Worm (Caenorhabditis elegans) whole organism, late embryonic: Measurements from ENCODE around the gene gei-15.

Experiments used
- F13H6.1 ChIP-seq: sonication (generic microtip); optimal IDR thresholded peaks from 2 replicates; lab custom pipeline; 2016; ENCODE audit warnings: missing genetic modification characterization, missing compliant biosample characterization
- K02D7.2 ChIP-seq: sonication (generic microtip); optimal IDR thresholded peaks from 2 replicates; lab custom pipeline; 2017; ENCODE audit warnings: mild to moderate bottlenecking, missing genetic modification characterization, missing compliant biosample characterization
- Y22D7AL.16 ChIP-seq: sonication (generic microtip); optimal IDR thresholded peaks from 2 replicates; lab custom pipeline; 2016; ENCODE audit warnings: missing genetic modification characterization, missing compliant biosample characterization
- ceh-14 ChIP-seq: sonication (generic microtip); optimal IDR thresholded peaks from 2 replicates; lab custom pipeline; 2016; ENCODE audit warnings: missing genotype, missing genetic modification characterization, missing compliant biosample characterization
- ceh-18 ChIP-seq: sonication (generic microtip); optimal IDR thresholded peaks from 2 replicates; lab custom pipeline; 2016; ENCODE audit warnings: missing genetic modification characterization, missing compliant biosample characterization
- ceh-2 ChIP-seq: sonication (generic microtip); optimal IDR thresholded peaks from 2 replicates; lab custom pipeline; 2016; ENCODE audit warnings: missing genotype, missing genetic modification characterization, missing compliant biosample characterization
- ceh-24 ChIP-seq: sonication (generic microtip); optimal IDR thresholded peaks from 2 replicates; lab custom pipeline; 2016; ENCODE audit warnings: mild to moderate bottlenecking, missing genetic modification characterization, missing compliant biosample characterization
- ceh-31 ChIP-seq: sonication (generic microtip); optimal IDR thresholded peaks from 2 replicates; lab custom pipeline; 2016; ENCODE audit warnings: missing genetic modification characterization, missing compliant biosample characterization
- ceh-34 ChIP-seq: sonication (generic microtip); optimal IDR thresholded peaks from 2 replicates; lab custom pipeline; 2016; ENCODE audit warnings: mild to moderate bottlenecking, missing genetic modification characterization, missing compliant biosample characterization
- ceh-48 ChIP-seq: sonication (generic microtip); optimal IDR thresholded peaks from 2 replicates; lab custom pipeline; 2016; ENCODE audit warnings: missing genetic modification characterization, inconsistent platforms, missing compliant biosample characterization
- ceh-6 ChIP-seq: fragments of 200-800 bp; sonication (Bioruptor generic); optimal IDR thresholded peaks from 2 replicates; lab custom pipeline; 2018; ENCODE audit warnings: mild to moderate bottlenecking, missing genetic modification characterization, missing compliant biosample characterization
- ceh-9 ChIP-seq: sonication (generic microtip); optimal IDR thresholded peaks from 2 replicates; lab custom pipeline; 2016; ENCODE audit warnings: mild to moderate bottlenecking, missing genetic modification characterization, inconsistent platforms, missing compliant biosample characterization
- che-1 ChIP-seq: sonication (generic microtip); optimal IDR thresholded peaks from 2 replicates; lab custom pipeline; 2016; ENCODE audit warnings: mild to moderate bottlenecking, missing genetic modification characterization, missing compliant biosample characterization
- dmd-4 ChIP-seq: sonication (generic microtip); optimal IDR thresholded peaks from 2 replicates; lab custom pipeline; 2016; ENCODE audit warnings: borderline replicate concordance, missing genetic modification characterization, missing compliant biosample characterization
- dve-1 ChIP-seq: sonication (generic microtip); optimal IDR thresholded peaks from 2 replicates; lab custom pipeline; 2017; ENCODE audit warnings: antibody characterized with exemption, mild to moderate bottlenecking, missing genetic modification characterization, missing compliant biosample characterization
- elt-2 ChIP-seq: sonication (generic microtip); optimal IDR thresholded peaks from 2 replicates; lab custom pipeline; 2016; ENCODE audit warnings: missing genetic modification reagents, missing genetic modification characterization, missing compliant biosample characterization
- elt-4 ChIP-seq: sonication (generic microtip); optimal IDR thresholded peaks from 2 replicates; lab custom pipeline; 2016; ENCODE audit warnings: missing genetic modification characterization, missing compliant biosample characterization
- ets-4 ChIP-seq: sonication (generic microtip); optimal IDR thresholded peaks from 2 replicates; lab custom pipeline; 2016; ENCODE audit warnings: missing genetic modification characterization, missing compliant biosample characterization
- gmeb-2 ChIP-seq: sonication (generic microtip); optimal IDR thresholded peaks from 2 replicates; lab custom pipeline; 2016; ENCODE audit warnings: missing genetic modification characterization, inconsistent platforms, missing compliant biosample characterization
- hlh-30 ChIP-seq: sonication (generic microtip); optimal IDR thresholded peaks from 2 replicates; lab custom pipeline; 2017; ENCODE audit warnings: antibody characterized with exemption, missing genetic modification characterization, missing compliant biosample characterization; ENCODE audit not compliant: insufficient read depth
- hlh-6 ChIP-seq: sonication (generic microtip); optimal IDR thresholded peaks from 2 replicates; lab custom pipeline; 2016; ENCODE audit warnings: missing genotype, missing genetic modification characterization, missing compliant biosample characterization
- hlh-8 ChIP-seq: sonication (generic microtip); optimal IDR thresholded peaks from 2 replicates; lab custom pipeline; 2016; ENCODE audit warnings: missing genotype, missing genetic modification characterization, missing compliant biosample characterization
- lin-11 ChIP-seq: fragments of 200-800 bp; sonication (Bioruptor generic); optimal IDR thresholded peaks from 2 replicates; lab custom pipeline; 2018; ENCODE audit warnings: mild to moderate bottlenecking, missing genetic modification characterization, missing compliant biosample characterization
- mec-3 ChIP-seq: sonication (generic microtip); optimal IDR thresholded peaks from 2 replicates; lab custom pipeline; 2016; ENCODE audit warnings: borderline replicate concordance, missing genetic modification characterization, missing compliant biosample characterization
- nhr-11 ChIP-seq: fragments of 150-350 bp; optimal IDR thresholded peaks from 2 replicates; lab custom pipeline; 2014; ENCODE audit warnings: missing biosample characterization, missing genetic modification characterization
- nhr-232 ChIP-seq: sonication (generic microtip); optimal IDR thresholded peaks from 2 replicates; lab custom pipeline; 2016; ENCODE audit warnings: missing genetic modification characterization, missing compliant biosample characterization
- npax-4 ChIP-seq: sonication (generic microtip); optimal IDR thresholded peaks from 2 replicates; lab custom pipeline; 2016; ENCODE audit warnings: missing genetic modification characterization, missing compliant biosample characterization
- pax-1 ChIP-seq: fragments of 150-350 bp; optimal IDR thresholded peaks from 2 replicates; lab custom pipeline; 2014; ENCODE audit warnings: missing biosample characterization, missing genetic modification characterization
- pros-1 ChIP-seq: fragments of 150-350 bp; optimal IDR thresholded peaks from 2 replicates; lab custom pipeline; 2014; ENCODE audit warnings: missing biosample characterization, missing genetic modification reagents, missing genetic modification characterization
- ref-2 ChIP-seq: sonication (generic microtip); optimal IDR thresholded peaks from 2 replicates; lab custom pipeline; 2016; ENCODE audit warnings: missing genetic modification characterization, missing compliant biosample characterization
- rnt-1 ChIP-seq: sonication (generic microtip); optimal IDR thresholded peaks from 2 replicates; lab custom pipeline; 2016; ENCODE audit warnings: missing genetic modification characterization, missing compliant biosample characterization
- sdc-2 ChIP-seq: sonication (generic microtip); optimal IDR thresholded peaks from 2 replicates; lab custom pipeline; 2016; ENCODE audit warnings: missing genotype, missing genetic modification characterization, missing compliant biosample characterization
- sox-2 ChIP-seq: fragments of 200-800 bp; sonication (Bioruptor generic); IDR thresholded peaks from 2 replicates; pipeline ENCODE4 v1.3.6; 2022; ENCODE audit warnings: missing genetic modification reagents, missing genetic modification characterization, missing compliant biosample characterization
- tbx-2 ChIP-seq: sonication (generic microtip); optimal IDR thresholded peaks from 2 replicates; lab custom pipeline; 2016; ENCODE audit warnings: missing genetic modification characterization, missing compliant biosample characterization
- ttx-3 ChIP-seq: sonication (generic microtip); optimal IDR thresholded peaks from 2 replicates; lab custom pipeline; 2016; ENCODE audit warnings: missing genetic modification reagents, missing genetic modification characterization, missing compliant biosample characterization
- unc-3 ChIP-seq, 2 experiments: fragments of 200-800 bp in 1 of 2; sonication (Bioruptor generic) in 1 of 2; sonication (generic microtip) in 1 of 2; conservative IDR thresholded peaks in 1 of 2; optimal IDR thresholded peaks in 1 of 2; 2 replicates each; pipeline versions ENCODE4 v1.3.6 to Lab custom; 2016 to 2022; ENCODE audit warnings: missing compliant biosample characterization in 2 of 2, missing genetic modification characterization in 2 of 2, missing genetic modification reagents in 1 of 2
- unc-42 ChIP-seq: sonication (generic microtip); optimal IDR thresholded peaks from 2 replicates; lab custom pipeline; 2016; ENCODE audit warnings: missing genotype, missing genetic modification characterization, missing compliant biosample characterization
- unc-55 ChIP-seq: sonication (generic microtip); optimal IDR thresholded peaks from 2 replicates; lab custom pipeline; 2017; ENCODE audit warnings: missing biosample characterization, missing genetic modification reagents, missing genetic modification characterization
- unc-86 ChIP-seq: sonication (generic microtip); optimal IDR thresholded peaks from 2 replicates; lab custom pipeline; 2016; ENCODE audit warnings: missing genetic modification characterization, missing compliant biosample characterization
- zip-5 ChIP-seq: sonication (generic microtip); optimal IDR thresholded peaks from 2 replicates; lab custom pipeline; 2016; ENCODE audit warnings: missing genetic modification characterization, missing compliant biosample characterization
- ztf-16 ChIP-seq: sonication (generic microtip); optimal IDR thresholded peaks from 2 replicates; lab custom pipeline; 2017; ENCODE audit warnings: missing genetic modification characterization, missing compliant biosample characterization

gei-15 gene

DNA sequence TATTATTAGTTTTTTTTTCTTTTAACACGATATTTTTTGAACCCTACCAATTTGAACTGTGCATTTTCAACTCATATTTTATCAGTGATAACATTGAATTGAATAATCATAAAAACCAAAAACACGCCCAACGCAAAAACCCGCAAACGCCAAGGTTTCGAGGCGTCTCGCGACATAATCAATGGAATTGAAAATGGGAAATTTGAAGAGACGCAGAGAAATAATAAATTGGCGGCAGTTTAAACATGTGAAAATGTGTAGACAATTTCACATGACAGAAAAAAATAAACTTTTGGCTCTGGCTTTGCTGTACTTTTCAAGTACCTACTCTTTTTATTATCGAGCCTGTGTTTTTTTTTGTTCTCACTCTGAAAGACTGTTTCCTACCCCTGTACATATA, 18.2 kb downstream of the gei-15 start (continued):
- TF ChIP-seq ceh-48 (tag; lab: Kevin White, UChicago) (peak; percentile 67), rnt-1 (tag; lab: Kevin White, UChicago) (no peak), ceh-6 (no peak), mec-3 (tag; lab: Kevin White, UChicago) (no peak), unc-3 (GFP tag; conservative IDR thresholded peaks at IDR 0.05; lab: Robert Waterston, UW) (no peak), unc-3 (tag; optimal IDR thresholded peaks at IDR 0.05; lab: Kevin White, UChicago) (no peak), dve-1 (tag; lab: Kevin White, UChicago) (no peak), gmeb-2 (no peak), pax-1 (no peak), F13H6.1 (tag; lab: Kevin White, UChicago) (no peak), unc-55 (no peak), nhr-232 (no peak), hlh-6 (tag; lab: Kevin White, UChicago) (no peak), ceh-18 (tag; lab: Kevin White, UChicago) (no peak), hlh-30 (tag; lab: Kevin White, UChicago) (peak; percentile 4), Y22D7AL.16 (tag; lab: Kevin White, UChicago) (no peak), che-1 (tag; lab: Kevin White, UChicago) (no peak), zip-5 (tag; lab: Kevin White, UChicago) (no peak), ceh-34 (tag; lab: Kevin White, UChicago) (no peak), nhr-11 (tag; lab: Kevin White, UChicago) (no peak), ets-4 (tag; lab: Kevin White, UChicago) (no peak), elt-4 (tag; lab: Kevin White, UChicago) (no peak), ref-2 (tag; lab: Kevin White, UChicago) (no peak), pros-1 (tag; lab: Kevin White, UChicago) (no peak), unc-42 (tag; lab: Kevin White, UChicago) (peak; percentile 66), ceh-14 (tag; lab: Kevin White, UChicago) (no peak), ttx-3 (tag; lab: Kevin White, UChicago) (no peak), sox-2 (GFP tag; lab: Robert Waterston, UW) (no peak), sdc-2 (tag; lab: Kevin White, UChicago) (peak; percentile 69), dmd-4 (tag; lab: Kevin White, UChicago) (no peak), K02D7.2 (tag; lab: Kevin White, UChicago) (no peak)
- TF ChIP-seq, all 69 proteins: peak for 6

DNA sequence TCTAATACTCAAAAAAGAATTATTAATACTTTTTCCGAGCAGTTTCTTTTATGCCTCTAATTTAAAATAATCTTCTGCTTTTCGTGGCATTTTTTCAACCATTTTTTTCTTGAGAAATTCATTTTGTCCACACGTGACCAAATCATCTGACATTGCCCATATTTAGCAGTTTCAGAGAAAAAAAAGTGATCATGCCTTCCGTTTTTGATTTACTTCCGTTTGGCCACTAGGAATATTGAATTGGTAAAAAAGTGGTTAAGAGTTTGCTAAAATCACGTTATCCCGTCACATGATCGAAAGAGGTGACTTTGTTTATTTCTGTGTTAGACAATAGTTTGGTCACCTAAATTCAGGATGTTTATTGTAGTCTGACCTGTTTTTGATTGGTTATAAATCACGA, 18.7 kb downstream of the gei-15 start:
- TF ChIP-seq ceh-31 (no peak), hlh-30 (tag; lab: Kevin White, UChicago) (peak; percentile 29), npax-4 (tag; lab: Kevin White, UChicago) (no peak)

DNA sequence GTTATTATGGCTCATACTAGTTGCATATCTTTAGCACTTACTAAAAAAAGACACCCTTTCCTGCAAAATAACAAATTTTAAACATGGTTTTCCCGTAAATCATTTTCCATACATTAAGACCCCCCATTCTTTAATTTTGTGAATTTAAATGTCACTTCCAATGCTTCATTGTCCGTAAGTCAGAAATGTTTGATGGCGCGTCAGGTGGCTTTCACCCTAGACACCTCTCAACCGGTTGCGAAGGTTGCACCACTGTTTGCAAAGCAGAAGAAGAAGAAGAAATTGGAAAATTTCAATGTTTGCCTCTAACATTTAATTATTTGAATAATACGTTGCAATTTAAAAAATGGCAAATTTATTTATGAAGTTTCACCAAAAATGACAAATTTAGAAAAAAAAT, 21.5 kb downstream of the gei-15 start:
- TF ChIP-seq ceh-24 (no peak), ceh-2 (tag; lab: Kevin White, UChicago) (no peak), unc-55 (peak; percentile 61), unc-86 (tag; lab: Kevin White, UChicago) (no peak)

DNA sequence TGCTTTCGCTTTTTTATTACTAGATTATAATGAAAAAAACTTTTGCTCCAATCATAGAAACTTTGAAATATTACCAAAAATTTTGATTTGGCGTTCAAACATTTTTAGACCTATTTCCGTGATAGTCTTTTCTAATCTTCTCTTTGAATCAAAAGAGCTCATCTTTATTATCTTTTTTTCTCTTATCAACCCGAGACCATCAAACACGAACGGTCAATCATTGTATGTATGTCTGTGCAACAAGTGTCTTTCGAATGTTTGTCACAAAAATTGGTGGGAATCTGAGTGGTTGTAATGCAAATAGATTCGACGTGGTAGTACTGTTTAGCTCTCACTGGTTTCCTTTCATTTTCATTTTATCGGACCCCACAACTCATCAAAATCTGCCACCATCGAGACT, 23.3 kb downstream of the gei-15 start, which contains the start of gene M03A8.3:
Gene M03A8.3, plus strand, starts transcription at position 278 of the 400 bp plus-strand sequence.
- no peak for TF ChIP-seq tbx-2 (tag; lab: Kevin White, UChicago)
- TF ChIP-seq hlh-8 (tag; lab: Kevin White, UChicago), result no peak
- TF ChIP-seq lin-11 (tag; lab: Kevin White, UChicago), result no peak
- TF ChIP-seq ztf-16 (tag; lab: Kevin White, UChicago), result no peak
- no peak for TF ChIP-seq ceh-9
- TF ChIP-seq elt-2 (tag; lab: Kevin White, UChicago), result peak; percentile 64
- TF ChIP-seq unc-42 (tag; lab: Kevin White, UChicago), result no peak
- no peak for TF ChIP-seq sdc-2 (tag; lab: Kevin White, UChicago)
